Worm (Caenorhabditis elegans): ENCODE results near the gene F07G11.1.
"Not testable (repeated sequence)": the region's sequence is repeated elsewhere in the genome, so short reads cannot be mapped to it uniquely, and the experiment has no call there.

DNA sequence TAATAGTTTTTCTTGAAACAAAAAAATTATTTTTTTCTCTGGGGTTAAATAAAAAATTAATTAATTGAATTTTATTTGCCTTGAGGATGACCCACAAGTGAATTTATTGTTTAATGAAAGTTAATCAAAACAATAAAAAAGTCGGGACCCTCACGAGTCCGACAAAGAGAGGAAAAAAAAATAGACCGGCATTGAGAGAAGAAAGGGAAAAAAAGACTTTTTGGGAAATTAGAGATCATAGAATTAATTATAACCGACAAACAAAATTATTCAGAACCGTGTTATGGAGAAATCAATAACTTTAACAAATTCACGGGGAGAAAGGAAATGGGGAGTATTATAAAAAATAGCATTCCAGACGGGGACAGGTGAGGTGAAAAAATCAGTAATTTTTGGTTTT is 30.0 kb downstream of the F07G11.1 start, which contains the start of gene F10G2.7:
- not testable (repeated sequence) for TF ChIP-seq pqm-1 (tag; optimal IDR thresholded peaks at IDR 0.05); unc-3 (GFP tag; conservative IDR thresholded peaks at IDR 0.05); unc-3 (tag; optimal IDR thresholded peaks at IDR 0.05); ama-1 (optimal IDR thresholded peaks at IDR 0.05); nhr-232 (tag; optimal IDR thresholded peaks at IDR 0.05)
